Worm (Caenorhabditis elegans): ENCODE results near the gene C52A11.3.
A peak's percentile ranks its signal among the peaks of the same experiment; 100 is the strongest.

DNA sequence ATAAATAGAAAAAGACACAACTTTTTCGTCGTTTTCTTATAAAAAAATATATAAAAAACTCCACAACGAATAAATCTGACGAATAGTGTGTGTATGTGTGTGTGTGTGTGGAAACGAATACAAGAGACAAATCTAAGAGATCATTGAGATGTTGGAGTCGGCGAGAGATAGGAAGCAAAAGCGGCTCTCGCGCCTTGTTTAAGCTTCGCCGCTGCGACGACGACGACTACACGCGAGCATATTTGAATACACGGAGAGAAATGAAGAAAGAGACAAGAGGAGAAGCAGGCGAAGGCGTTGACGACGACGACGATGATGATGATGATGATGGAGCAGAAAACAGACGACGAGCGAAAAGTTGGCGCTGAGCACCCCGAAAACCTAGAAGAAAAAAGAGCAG is 7.6 kb downstream of the C52A11.3 start:
- TF ChIP-seq nhr-102 (tag; optimal IDR thresholded peaks at IDR 0.05) (no peak), fkh-10 (GFP tag; optimal IDR thresholded peaks at IDR 0.05) (peak; percentile 56), egl-27 (tag; optimal IDR thresholded peaks at IDR 0.05) (no peak), pqm-1 (tag; optimal IDR thresholded peaks at IDR 0.05) (no peak), pha-4 (GFP tag; IDR thresholded peaks at IDR 0.05) (no peak), pha-4 (tag; optimal IDR thresholded peaks at IDR 0.05) (no peak)
